Fruit fly (Drosophila melanogaster) S2 (cell line): Measurements from ENCODE around the gene CG32266.

Experiments
- CG8478 ChIP-seq: fragments of >200 bp; optimal IDR thresholded peaks from 2 replicates; lab custom pipeline; 2018
- CTCF ChIP-seq, 2 experiments: fragments of >200 bp; optimal IDR thresholded peaks; 2 replicates each; lab custom pipeline; 2018

- TF ChIP-seq CTCF (optimal IDR thresholded peaks at IDR 0.05; lab: Kevin White, UChicago) (no peak), CG8478 (no peak)
Measured at dm6 chr3L:3783436-3783835, 7.2 kb upstream of the CG32266 start.
